Worm (Caenorhabditis elegans) whole organism, L1 larva: ENCODE measurements around the gene ttr-22.
A peak's percentile ranks its signal among the peaks of the same experiment; 100 is the strongest.

Experiments used
- C16A3.4 ChIP-seq: fragments of 150-350 bp; optimal IDR thresholded peaks from 2 replicates; lab custom pipeline; 2014; ENCODE audit warnings: missing biosample characterization, missing genetic modification characterization
- C34B4.2 ChIP-seq: sonication (generic microtip); optimal IDR thresholded peaks from 2 replicates; lab custom pipeline; 2017; ENCODE audit warnings: mild to moderate bottlenecking, missing genetic modification characterization, missing compliant biosample characterization
- Y116A8C.19 ChIP-seq: sonication (generic microtip); optimal IDR thresholded peaks from 2 replicates; lab custom pipeline; 2016; ENCODE audit warnings: missing compliant biosample characterization, missing genetic modification characterization, borderline replicate concordance
- alr-1 ChIP-seq: fragments of 200-800 bp; sonication (Bioruptor generic); optimal IDR thresholded peaks from 2 replicates; lab custom pipeline; 2018; ENCODE audit warnings: borderline replicate concordance, mild to moderate bottlenecking, missing genetic modification characterization, missing compliant biosample characterization
- blmp-1 ChIP-seq: fragments of 150-350 bp; optimal IDR thresholded peaks from 2 replicates; lab custom pipeline; 2014; ENCODE audit warnings: missing biosample characterization, missing genetic modification characterization
- ceh-8 ChIP-seq: fragments of 200-800 bp; sonication (Bioruptor generic); optimal IDR thresholded peaks from 2 replicates; lab custom pipeline; 2018; ENCODE audit warnings: mild to moderate bottlenecking, missing genetic modification characterization, moderate library complexity, missing compliant biosample characterization
- ceh-82 ChIP-seq, 3 experiments: fragments of 150-350 bp in 1 of 3; sonication (generic microtip) in 2 of 3; optimal IDR thresholded peaks; 2 replicates each; lab custom pipeline; 2014 to 2017; ENCODE audit warnings: missing biosample characterization in 3 of 3, missing genetic modification characterization in 3 of 3
- ceh-90 ChIP-seq: sonication (generic microtip); optimal IDR thresholded peaks from 2 replicates; lab custom pipeline; 2016; ENCODE audit warnings: missing genetic modification characterization, missing compliant biosample characterization
- dpl-1 ChIP-seq, 3 experiments: fragments of 150-350 bp in 2 of 3; sonication (generic microtip) in 1 of 3; optimal IDR thresholded peaks; 2 replicates each; lab custom pipeline; 2014 to 2017; ENCODE audit warnings: missing biosample characterization in 3 of 3, missing genetic modification characterization in 3 of 3, missing genetic modification reagents in 3 of 3
- dsc-1 ChIP-seq: sonication (generic microtip); optimal IDR thresholded peaks from 2 replicates; lab custom pipeline; 2016; ENCODE audit warnings: mild to moderate bottlenecking, missing genetic modification characterization, missing compliant biosample characterization
- efl-1 ChIP-seq, 4 experiments: fragments of 150-350 bp; optimal IDR thresholded peaks in 3 of 4; peaks in 1 of 4; 1 replicate in 1 of 4; 2 replicates in 3 of 4; lab custom pipeline; 2014; ENCODE audit warnings: missing biosample characterization in 2 of 4, missing genetic modification characterization in 2 of 4, missing genetic modification reagents in 2 of 4
- efl-3 ChIP-seq: fragments of 200-800 bp; sonication (Bioruptor generic); optimal IDR thresholded peaks from 2 replicates; lab custom pipeline; 2018; ENCODE audit warnings: mild to moderate bottlenecking, missing genetic modification characterization, missing compliant biosample characterization
- egl-13 ChIP-seq: sonication (generic microtip); optimal IDR thresholded peaks from 2 replicates; lab custom pipeline; 2016; ENCODE audit warnings: missing genotype, missing genetic modification reagents, missing genetic modification characterization, missing compliant biosample characterization
- elt-2 ChIP-seq: sonication (generic microtip); optimal IDR thresholded peaks from 2 replicates; lab custom pipeline; 2016; ENCODE audit warnings: missing genetic modification characterization, mild to moderate bottlenecking, inconsistent platforms, missing compliant biosample characterization, missing genetic modification reagents
- elt-3 ChIP-seq, 6 experiments: fragments of 150-350 bp in 1 of 6; sonication (generic microtip); optimal IDR thresholded peaks; 2 replicates each; lab custom pipeline; 2017 to 2018; ENCODE audit warnings: missing biosample characterization in 6 of 6, missing genetic modification characterization in 6 of 6, inconsistent platforms in 1 of 6
- fkh-10 ChIP-seq: sonication (generic microtip); optimal IDR thresholded peaks from 2 replicates; lab custom pipeline; 2017; ENCODE audit warnings: missing biosample characterization, missing genetic modification reagents, missing genetic modification characterization
- grh-1 ChIP-seq: fragments of 200-800 bp; sonication (Bioruptor generic); IDR thresholded peaks from 2 replicates; pipeline ENCODE4 v1.3.6; 2022; ENCODE audit warnings: missing genetic modification reagents, missing genetic modification characterization, missing compliant biosample characterization
- hlh-17 ChIP-seq: fragments of 200-800 bp; sonication (Bioruptor generic); optimal IDR thresholded peaks from 2 replicates; lab custom pipeline; 2018; ENCODE audit warnings: missing genetic modification characterization, mild to moderate bottlenecking, missing compliant biosample characterization, moderate library complexity, borderline replicate concordance
- hlh-4 ChIP-seq: sonication (generic microtip); optimal IDR thresholded peaks from 2 replicates; lab custom pipeline; 2016; ENCODE audit warnings: mild to moderate bottlenecking, missing genetic modification characterization, missing compliant biosample characterization
- isw-1 ChIP-seq: fragments of 200-800 bp; sonication (Bioruptor generic); IDR thresholded peaks from 2 replicates; pipeline ENCODE4 v1.3.6; 2022; ENCODE audit warnings: missing genetic modification characterization, missing compliant biosample characterization
- lin-14 ChIP-seq: fragments of 200-800 bp; sonication (Bioruptor generic); optimal IDR thresholded peaks from 2 replicates; lab custom pipeline; 2018; ENCODE audit warnings: mild to moderate bottlenecking, missing genetic modification characterization, moderate library complexity, missing compliant biosample characterization
- lin-35 ChIP-seq, 2 experiments: fragments of 150-350 bp; optimal IDR thresholded peaks; 2 replicates each; lab custom pipeline; 2014; ENCODE audit warnings: missing biosample characterization in 2 of 2, missing genetic modification characterization in 2 of 2, missing genetic modification reagents in 2 of 2
- lir-3 ChIP-seq: sonication (generic microtip); optimal IDR thresholded peaks from 2 replicates; lab custom pipeline; 2016; ENCODE audit warnings: mild to moderate bottlenecking, missing genetic modification characterization, moderate library complexity, missing compliant biosample characterization; ENCODE audit not compliant: poor library complexity
- lsy-2 ChIP-seq, 2 experiments: fragments of 150-350 bp; optimal IDR thresholded peaks; 2 replicates each; lab custom pipeline; 2014; ENCODE audit warnings: missing biosample characterization in 2 of 2, missing genetic modification characterization in 2 of 2
- mdl-1 ChIP-seq, 2 experiments: fragments of 150-350 bp; optimal IDR thresholded peaks; 2 replicates each; lab custom pipeline; 2014 to 2017; ENCODE audit warnings: missing biosample characterization in 2 of 2, missing genetic modification characterization in 2 of 2, inconsistent platforms in 1 of 2
- mef-2 ChIP-seq: fragments of 150-350 bp; optimal IDR thresholded peaks from 2 replicates; lab custom pipeline; 2014; ENCODE audit warnings: missing biosample characterization, missing genetic modification characterization
- mep-1 ChIP-seq: fragments of 150-350 bp; optimal IDR thresholded peaks from 2 replicates; lab custom pipeline; 2014; ENCODE audit warnings: missing biosample characterization, missing genetic modification characterization
- nhr-20 ChIP-seq: sonication (generic microtip); optimal IDR thresholded peaks from 2 replicates; lab custom pipeline; 2016; ENCODE audit warnings: mild to moderate bottlenecking, missing genetic modification characterization, missing compliant biosample characterization
- nhr-237 ChIP-seq: fragments of 150-350 bp; optimal IDR thresholded peaks from 2 replicates; lab custom pipeline; 2014; ENCODE audit warnings: missing biosample characterization, missing genetic modification characterization
- nhr-28 ChIP-seq: fragments of 150-350 bp; optimal IDR thresholded peaks from 2 replicates; lab custom pipeline; 2014; ENCODE audit warnings: missing biosample characterization, missing genetic modification characterization
- nhr-47 ChIP-seq: sonication (generic microtip); optimal IDR thresholded peaks from 2 replicates; lab custom pipeline; 2016; ENCODE audit warnings: mild to moderate bottlenecking, missing genetic modification characterization, moderate library complexity, missing compliant biosample characterization
- nhr-71 ChIP-seq: sonication (generic microtip); optimal IDR thresholded peaks from 2 replicates; lab custom pipeline; 2016; ENCODE audit warnings: mild to moderate bottlenecking, missing genetic modification characterization, moderate library complexity, missing compliant biosample characterization
- nhr-85 ChIP-seq: sonication (generic microtip); peaks from one replicate; lab custom pipeline; 2016; ENCODE audit warnings: missing genetic modification characterization, inconsistent platforms, missing compliant biosample characterization
- nhr-90 ChIP-seq: sonication (generic microtip); optimal IDR thresholded peaks from 2 replicates; lab custom pipeline; 2016; ENCODE audit warnings: mild to moderate bottlenecking, missing genetic modification characterization, missing compliant biosample characterization; ENCODE audit not compliant: poor library complexity
- pax-3 ChIP-seq: fragments of 200-800 bp; sonication (Bioruptor generic); optimal IDR thresholded peaks from 2 replicates; lab custom pipeline; 2018; ENCODE audit warnings: mild to moderate bottlenecking, missing genetic modification characterization, moderate library complexity, missing compliant biosample characterization
- pqm-1 ChIP-seq: sonication (generic microtip); optimal IDR thresholded peaks from 3 replicates; lab custom pipeline; 2017; ENCODE audit warnings: missing biosample characterization, missing genetic modification characterization
- skn-1 ChIP-seq: fragments of 150-350 bp; optimal IDR thresholded peaks from 2 replicates; lab custom pipeline; 2014; ENCODE audit warnings: missing biosample characterization, missing genetic modification characterization
- snpc-4 ChIP-seq: fragments of 150-350 bp; optimal IDR thresholded peaks from 2 replicates; lab custom pipeline; 2014; ENCODE audit warnings: missing biosample characterization, missing genetic modification characterization
- snu-23 ChIP-seq: sonication (generic microtip); optimal IDR thresholded peaks from 2 replicates; lab custom pipeline; 2016; ENCODE audit warnings: missing genetic modification characterization, missing compliant biosample characterization
- sox-4 ChIP-seq: sonication (generic microtip); optimal IDR thresholded peaks from 2 replicates; lab custom pipeline; 2016; ENCODE audit warnings: missing genetic modification characterization, missing compliant biosample characterization
- sptf-1 ChIP-seq: fragments of 150-350 bp; optimal IDR thresholded peaks from 2 replicates; lab custom pipeline; 2014; ENCODE audit warnings: missing biosample characterization, missing genetic modification characterization
- sup-37 ChIP-seq: fragments of 200-800 bp; sonication (Bioruptor generic); optimal IDR thresholded peaks from 2 replicates; lab custom pipeline; 2018; ENCODE audit warnings: mild to moderate bottlenecking, missing genetic modification characterization, missing compliant biosample characterization
- swsn-7 ChIP-seq: sonication (generic microtip); optimal IDR thresholded peaks from 2 replicates; lab custom pipeline; 2016; ENCODE audit warnings: missing genetic modification characterization, missing compliant biosample characterization
- unc-62 ChIP-seq: fragments of 150-350 bp; optimal IDR thresholded peaks from 2 replicates; lab custom pipeline; 2014; ENCODE audit warnings: missing biosample characterization, missing genetic modification reagents, missing genetic modification characterization
- unc-98 ChIP-seq: fragments of 200-800 bp; sonication (Bioruptor generic); IDR thresholded peaks from 2 replicates; pipeline ENCODE4 v1.3.6; 2022; ENCODE audit warnings: missing genetic modification characterization, missing compliant biosample characterization

ttr-22 gene

ce11 chrV:12241126-12241525 lies at the start of gene ttr-22:
TSS of gene ttr-22 (plus strand) at chrV:12241426.
- TF ChIP-seq hlh-17 (GFP tag; lab: Kevin White, UChicago) (no peak), alr-1 (no peak)

- TF ChIP-seq ceh-8 (GFP tag; lab: Kevin White, UChicago) (no peak), ceh-82 (tag; optimal IDR thresholded peaks at IDR 0.05; lab: Kevin White, UChicago) (no peak), nhr-237 (no peak), swsn-7 (no peak), pax-3 (tag; lab: Kevin White, UChicago) (peak; percentile 5), unc-98 (GFP tag; lab: Robert Waterston, UW) (no peak), dpl-1 (GFP tag; optimal IDR thresholded peaks at IDR 0.05; lab: Kevin White, UChicago) (no peak), pqm-1 (no peak), lin-14 (GFP tag; lab: Kevin White, UChicago) (no peak), grh-1 (no peak), lir-3 (tag; lab: Kevin White, UChicago) (no peak), sptf-1 (tag; lab: Kevin White, UChicago) (no peak), fkh-10 (GFP tag; lab: Kevin White, UChicago) (no peak), lin-35 (GFP tag; optimal IDR thresholded peaks at IDR 0.05; lab: Kevin White, UChicago) (no peak), C34B4.2 (tag; lab: Kevin White, UChicago) (no peak), snpc-4 (tag; lab: Kevin White, UChicago) (no peak), nhr-71 (tag; lab: Kevin White, UChicago) (peak; percentile 16), efl-1 (optimal IDR thresholded peaks at IDR 0.05; lab: Kevin White, UChicago) (no peak), efl-1 (GFP tag; optimal IDR thresholded peaks at IDR 0.05 in 1 of 2; lab: Kevin White, UChicago) (peak in 1 of 2 experiments; percentile 21), isw-1 (GFP tag; lab: Robert Waterston, UW) (no peak)
These were observed 49.1 kb upstream of the ttr-22 start, which contains the start of gene rnp-1 for ce11 chrV:12192129-12192528. TSS of gene rnp-1 (plus strand) at chrV:12192273.

ce11 chrV:12194275-12194674 lies 47.0 kb upstream of the ttr-22 start, which contains the start of gene ogdh-2:
TSS of gene ogdh-2 (plus strand) at chrV:12194507.
- TF ChIP-seq dsc-1 (tag; lab: Kevin White, UChicago), result no peak
- TF ChIP-seq dpl-1 (GFP tag; optimal IDR thresholded peaks at IDR 0.05; lab: Kevin White, UChicago), result peak in 1 of 3 experiments; percentile 7
- peak; percentile 85 for TF ChIP-seq blmp-1 (tag; lab: Kevin White, UChicago)
- no peak for TF ChIP-seq hlh-17 (GFP tag; lab: Kevin White, UChicago)
- TF ChIP-seq mep-1 (tag; lab: Kevin White, UChicago), result peak; percentile 47
- no peak for TF ChIP-seq efl-3
- TF ChIP-seq elt-2 (tag; lab: Kevin White, UChicago), result no peak
- TF ChIP-seq fkh-10 (GFP tag; lab: Kevin White, UChicago), result no peak
- no peak for TF ChIP-seq isw-1 (GFP tag; lab: Robert Waterston, UW)
- TF ChIP-seq mef-2 (tag; lab: Kevin White, UChicago), result no peak
- peak in 1 of 2 experiments; percentile 39 for TF ChIP-seq mdl-1 (tag; optimal IDR thresholded peaks at IDR 0.05; lab: Kevin White, UChicago)
- no peak for TF ChIP-seq nhr-47 (tag; lab: Kevin White, UChicago)
- no peak for TF ChIP-seq nhr-28
- TF ChIP-seq unc-62, result no peak
- TF ChIP-seq Y116A8C.19, result no peak
- TF ChIP-seq lsy-2 (tag; optimal IDR thresholded peaks at IDR 0.05; lab: Kevin White, UChicago), result peak; percentile 5 to 6
- TF ChIP-seq nhr-85 (tag; lab: Kevin White, UChicago), result peak; percentile 77
- TF ChIP-seq C16A3.4 (tag; lab: Kevin White, UChicago), result no peak
- no peak for TF ChIP-seq ceh-90 (tag; lab: Kevin White, UChicago)
- TF ChIP-seq ceh-82 (tag; optimal IDR thresholded peaks at IDR 0.05; lab: Kevin White, UChicago), result no peak
- peak; percentile 65 for TF ChIP-seq nhr-20
- TF ChIP-seq nhr-90 (tag; lab: Kevin White, UChicago), result peak; percentile 16
- no peak for TF ChIP-seq skn-1
- TF ChIP-seq unc-98 (GFP tag; lab: Robert Waterston, UW), result no peak
- TF ChIP-seq sup-37 (GFP tag; lab: Kevin White, UChicago), result no peak
- TF ChIP-seq lin-35 (GFP tag; optimal IDR thresholded peaks at IDR 0.05; lab: Kevin White, UChicago), result no peak
- TF ChIP-seq nhr-71 (tag; lab: Kevin White, UChicago), result peak; percentile 39
- TF ChIP-seq snu-23, result peak; percentile 48
- TF ChIP-seq egl-13, result no peak
- TF ChIP-seq sptf-1 (tag; lab: Kevin White, UChicago), result no peak
- peak; percentile 67 for TF ChIP-seq lin-14 (GFP tag; lab: Kevin White, UChicago)
- TF ChIP-seq sox-4 (tag; lab: Kevin White, UChicago), result no peak
- TF ChIP-seq hlh-4 (tag; lab: Kevin White, UChicago), result no peak
- peak in 1 of 6 experiments; percentile 73 for TF ChIP-seq elt-3 (tag; optimal IDR thresholded peaks at IDR 0.05; lab: Kevin White, UChicago)
